Worm (Caenorhabditis elegans): ENCODE results near the gene dhc-4.

dhc-4 gene

ce11 chrIII:11036132-11036531 lies 66.4 kb downstream of the dhc-4 start:
- TF ChIP-seq scrt-1 (GFP tag; IDR thresholded peaks at IDR 0.05) = no peak
- no peak for TF ChIP-seq ama-1 (optimal IDR thresholded peaks at IDR 0.05)
- 0 out of 2 replicates have a peak, but pooled peaks have one; percentile 7 for TF ChIP-seq flt-1 (GFP tag; IDR thresholded peaks at IDR 0.05)
- peak; percentile 67 for TF ChIP-seq F13C5.2 (tag; optimal IDR thresholded peaks at IDR 0.05)

ce11 chrIII:11036640-11037039 lies 66.9 kb downstream of the dhc-4 start, which contains the start of gene spat-2:
TSS of gene spat-2 (plus strand) at chrIII:11036940.
- TF ChIP-seq tra-4 (tag; optimal IDR thresholded peaks at IDR 0.05) (no peak), ets-7 (tag; optimal IDR thresholded peaks at IDR 0.05) (no peak), ceh-13 (GFP tag; optimal IDR thresholded peaks at IDR 0.05) (no peak), B0310.2 (tag; optimal IDR thresholded peaks at IDR 0.05) (no peak), tbx-37 (GFP tag; conservative IDR thresholded peaks at IDR 0.05) (no peak), ceh-36 (tag; optimal IDR thresholded peaks at IDR 0.05) (no peak), F13C5.2 (tag; optimal IDR thresholded peaks at IDR 0.05) (no peak), aly-1 (tag; optimal IDR thresholded peaks at IDR 0.05) (no peak), sea-1 (GFP tag; conservative IDR thresholded peaks at IDR 0.05) (no peak), tbx-11 (GFP tag; IDR thresholded peaks at IDR 0.05) (no peak), ama-1 (optimal IDR thresholded peaks at IDR 0.05) (no peak), hmg-4 (GFP tag; optimal IDR thresholded peaks at IDR 0.05) (no peak), flt-1 (GFP tag; IDR thresholded peaks at IDR 0.05) (no peak), hnd-1 (tag; optimal IDR thresholded peaks at IDR 0.05) (no peak), hmbx-1 (tag; optimal IDR thresholded peaks at IDR 0.05) (no peak), scrt-1 (GFP tag; IDR thresholded peaks at IDR 0.05) (no peak)

ce11 chrIII:11039250-11039649 lies 69.5 kb downstream of the dhc-4 start:
- TF ChIP-seq F13C5.2 (tag; optimal IDR thresholded peaks at IDR 0.05) (no peak), hmbx-1 (tag; optimal IDR thresholded peaks at IDR 0.05) (no peak), aly-1 (tag; optimal IDR thresholded peaks at IDR 0.05) (no peak), ceh-36 (tag; optimal IDR thresholded peaks at IDR 0.05) (no peak)

ce11 chrIII:11040606-11041005 lies 70.9 kb downstream of the dhc-4 start:
- TF ChIP-seq ets-7 (tag; optimal IDR thresholded peaks at IDR 0.05) = no peak
- TF ChIP-seq ama-1 (optimal IDR thresholded peaks at IDR 0.05) = no peak
